Worm (Caenorhabditis elegans) whole organism, late embryonic: ENCODE data around the gene H35B03.2.

Experiments
- ceh-14 ChIP-seq: sonication (generic microtip); optimal IDR thresholded peaks from 2 replicates; lab custom pipeline; 2016; ENCODE audit warnings: missing genotype, missing genetic modification characterization, missing compliant biosample characterization
- ceh-48 ChIP-seq: sonication (generic microtip); optimal IDR thresholded peaks from 2 replicates; lab custom pipeline; 2016; ENCODE audit warnings: missing genetic modification characterization, inconsistent platforms, missing compliant biosample characterization
- dve-1 ChIP-seq: sonication (generic microtip); optimal IDR thresholded peaks from 2 replicates; lab custom pipeline; 2017; ENCODE audit warnings: antibody characterized with exemption, mild to moderate bottlenecking, missing genetic modification characterization, missing compliant biosample characterization
- fkh-10 ChIP-seq: fragments of 150-350 bp; optimal IDR thresholded peaks from 2 replicates; lab custom pipeline; 2014; ENCODE audit warnings: missing biosample characterization, missing genetic modification reagents, missing genetic modification characterization

ce11 chrIV:5778342-5778741, 46.9 kb upstream of the H35B03.2 start:
- no peak for TF ChIP-seq ceh-48
- TF ChIP-seq dve-1 (tag; lab: Kevin White, UChicago): no peak
- no peak for TF ChIP-seq fkh-10 (GFP tag; lab: Kevin White, UChicago)
- TF ChIP-seq ceh-14 (tag; lab: Kevin White, UChicago): no peak
